Fruit fly (Drosophila melanogaster) whole organism, pupa: ENCODE results near the gene Ada2b.

ENCODE experiments used
- CG4496 ChIP-seq: fragments of 200-800 bp; sonication (Bioruptor generic); IDR thresholded peaks from 3 replicates; pipeline ENCODE4 v1.3.6; 2022; ENCODE audit warnings: missing biosample characterization, missing genetic modification characterization
- CG8159 ChIP-seq: fragments of 200-800 bp; sonication (Bioruptor generic); optimal IDR thresholded peaks from 3 replicates; lab custom pipeline; 2018; ENCODE audit warnings: missing biosample characterization, mild to moderate bottlenecking, missing genetic modification characterization, moderate library complexity
- CG8301 ChIP-seq: fragments of 200-800 bp; sonication (Bioruptor generic); optimal IDR thresholded peaks from 2 replicates; lab custom pipeline; 2018; ENCODE audit warnings: missing biosample characterization, mild to moderate bottlenecking, missing genetic modification characterization
- CG9948 ChIP-seq: fragments of 200-800 bp; sonication (Bioruptor generic); optimal IDR thresholded peaks from 2 replicates; lab custom pipeline; 2018; ENCODE audit warnings: missing biosample characterization, mild to moderate bottlenecking, missing genetic modification characterization, moderate library complexity
- Ets98B ChIP-seq: fragments of 200-800 bp; sonication (Bioruptor generic); IDR thresholded peaks from 2 replicates; pipeline ENCODE4 v1.3.6; 2022; ENCODE audit warnings: missing biosample characterization, missing genetic modification characterization
- Pif1B ChIP-seq: fragments of 200-800 bp; sonication (Bioruptor generic); optimal IDR thresholded peaks from 3 replicates; lab custom pipeline; 2016; ENCODE audit warnings: missing biosample characterization, missing genetic modification characterization

DNA sequence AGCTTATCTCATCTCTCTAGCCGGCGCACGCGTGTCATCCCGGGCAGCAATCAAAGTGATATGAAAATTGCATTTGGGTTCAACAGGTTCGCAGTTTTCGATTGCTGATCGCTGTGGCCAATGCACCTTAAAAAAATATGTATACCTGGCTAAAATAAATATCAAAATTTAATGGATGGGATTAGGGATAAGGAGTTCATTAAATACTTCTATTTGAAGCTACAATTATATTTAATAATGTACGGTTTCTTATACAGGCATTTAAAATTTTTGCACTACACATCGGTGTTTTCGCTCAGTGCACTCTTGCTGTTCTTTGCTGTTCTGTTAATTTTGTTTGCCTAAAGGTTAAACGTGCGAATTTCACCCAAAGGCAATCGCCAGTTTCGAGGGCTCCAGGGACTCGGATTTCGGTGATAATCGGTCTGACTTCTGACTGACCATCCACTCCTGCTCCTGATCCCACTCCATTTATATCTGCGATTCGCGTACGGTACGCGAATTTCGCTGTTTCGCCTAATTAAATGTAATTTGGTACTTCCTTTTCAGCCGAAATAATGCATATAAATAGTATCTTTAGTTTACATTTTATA, 32.4 kb upstream of the Ada2b start:
- TF ChIP-seq CG8159 (tag; lab: Kevin White, UChicago): no peak
- no peak for TF ChIP-seq CG9948 (tag; lab: Kevin White, UChicago)
- no peak for TF ChIP-seq CG4496 (GFP tag; lab: Robert Waterston, UW)
- no peak for TF ChIP-seq Pif1B
- TF ChIP-seq CG8301 (tag; lab: Kevin White, UChicago): no peak
- TF ChIP-seq Ets98B (GFP tag; lab: Robert Waterston, UW): no peak
